Worm (Caenorhabditis elegans) whole organism, L2 larva: ENCODE measurements around the gene F44G4.5.

Experiments used
- C34F6.9 ChIP-seq: fragments of 150-350 bp; optimal IDR thresholded peaks from 2 replicates; lab custom pipeline; 2014; ENCODE audit warnings: missing biosample characterization, missing genetic modification characterization
- F13H6.1 ChIP-seq: sonication (generic microtip); optimal IDR thresholded peaks from 2 replicates; lab custom pipeline; 2016; ENCODE audit warnings: missing genetic modification characterization, missing compliant biosample characterization
- R02D3.7 ChIP-seq: fragments of 150-350 bp; optimal IDR thresholded peaks from 2 replicates; lab custom pipeline; 2014; ENCODE audit warnings: missing biosample characterization, missing genetic modification characterization
- Y55F3AM.14 ChIP-seq: fragments of 200-800 bp; sonication (Bioruptor generic); optimal IDR thresholded peaks from 2 replicates; lab custom pipeline; 2018; ENCODE audit warnings: mild to moderate bottlenecking, missing genetic modification characterization, missing compliant biosample characterization
- ZK546.5 ChIP-seq: sonication (generic microtip); optimal IDR thresholded peaks from 2 replicates; lab custom pipeline; 2017; ENCODE audit warnings: missing biosample characterization, missing genetic modification characterization
- alr-1 ChIP-seq: fragments of 150-350 bp; optimal IDR thresholded peaks from 2 replicates; lab custom pipeline; 2014; ENCODE audit warnings: missing biosample characterization, missing genetic modification characterization
- blmp-1 ChIP-seq: sonication (generic microtip); optimal IDR thresholded peaks from 2 replicates; lab custom pipeline; 2017; ENCODE audit warnings: missing genetic modification characterization, mild to moderate bottlenecking, missing compliant biosample characterization, antibody characterized with exemption, moderate library complexity; ENCODE audit not compliant: insufficient read depth
- ceh-16 ChIP-seq: fragments of 150-350 bp; optimal IDR thresholded peaks from 2 replicates; lab custom pipeline; 2014; ENCODE audit warnings: missing biosample characterization, missing genetic modification characterization
- crh-2 ChIP-seq: sonication (generic microtip); optimal IDR thresholded peaks from 2 replicates; lab custom pipeline; 2017; ENCODE audit warnings: missing biosample characterization, missing genetic modification characterization
- egl-27 ChIP-seq: sonication (generic microtip); optimal IDR thresholded peaks from 3 replicates; lab custom pipeline; 2017; ENCODE audit warnings: missing biosample characterization, missing genetic modification reagents, missing genetic modification characterization
- elt-1 ChIP-seq: fragments of 150-350 bp; optimal IDR thresholded peaks from 2 replicates; lab custom pipeline; 2014; ENCODE audit warnings: missing biosample characterization, missing genetic modification characterization
- elt-3 ChIP-seq: sonication (generic microtip); optimal IDR thresholded peaks from 2 replicates; lab custom pipeline; 2017; ENCODE audit warnings: missing biosample characterization, missing genetic modification characterization
- fos-1 ChIP-seq: fragments of 150-350 bp; optimal IDR thresholded peaks from 2 replicates; lab custom pipeline; 2014; ENCODE audit warnings: missing biosample characterization, missing genetic modification characterization
- gmeb-1 ChIP-seq: fragments of 150-350 bp; optimal IDR thresholded peaks from 2 replicates; lab custom pipeline; 2014; ENCODE audit warnings: missing biosample characterization, missing genetic modification characterization
- lin-11 ChIP-seq: fragments of 150-350 bp; sonication (generic microtip); optimal IDR thresholded peaks from 2 replicates; lab custom pipeline; 2014; ENCODE audit warnings: missing biosample characterization, missing genetic modification characterization, inconsistent platforms, mixed read lengths
- lin-13 ChIP-seq: fragments of 150-350 bp; optimal IDR thresholded peaks from 2 replicates; lab custom pipeline; 2014; ENCODE audit warnings: missing biosample characterization, missing genetic modification reagents, missing genetic modification characterization
- lin-39 ChIP-seq: fragments of 150-350 bp; optimal IDR thresholded peaks from 2 replicates; lab custom pipeline; 2014; ENCODE audit warnings: missing biosample characterization, missing genetic modification reagents, missing genetic modification characterization
- lsy-2 ChIP-seq, 2 experiments: fragments of 150-350 bp in 1 of 2; sonication (generic microtip) in 1 of 2; optimal IDR thresholded peaks; 2 replicates each; lab custom pipeline; 2014 to 2017; ENCODE audit warnings: missing biosample characterization in 2 of 2, missing genetic modification characterization in 2 of 2
- mab-5 ChIP-seq: fragments of 150-350 bp; optimal IDR thresholded peaks from 2 replicates; lab custom pipeline; 2014; ENCODE audit warnings: missing biosample characterization, missing genetic modification characterization
- mbf-1 ChIP-seq: sonication (generic microtip); optimal IDR thresholded peaks from 2 replicates; lab custom pipeline; 2017; ENCODE audit warnings: missing biosample characterization, missing genetic modification characterization
- mdl-1 ChIP-seq, 2 experiments: fragments of 150-350 bp in 1 of 2; sonication (generic microtip) in 1 of 2; optimal IDR thresholded peaks; 2 replicates each; lab custom pipeline; 2017; ENCODE audit warnings: missing biosample characterization in 2 of 2, missing genetic modification characterization in 2 of 2
- nhr-10 ChIP-seq: sonication (generic microtip); optimal IDR thresholded peaks from 2 replicates; lab custom pipeline; 2017; ENCODE audit warnings: missing biosample characterization, missing genetic modification characterization
- nhr-11 ChIP-seq: fragments of 150-350 bp; optimal IDR thresholded peaks from 2 replicates; lab custom pipeline; 2014; ENCODE audit warnings: missing biosample characterization, missing genetic modification characterization
- nhr-12 ChIP-seq: fragments of 150-350 bp; optimal IDR thresholded peaks from 2 replicates; lab custom pipeline; 2014; ENCODE audit warnings: missing biosample characterization, missing genetic modification characterization
- nhr-129 ChIP-seq: fragments of 150-350 bp; optimal IDR thresholded peaks from 2 replicates; lab custom pipeline; 2014; ENCODE audit warnings: missing biosample characterization, missing genetic modification characterization
- nhr-21 ChIP-seq: fragments of 150-350 bp; optimal IDR thresholded peaks from 2 replicates; lab custom pipeline; 2014; ENCODE audit warnings: missing biosample characterization, missing genetic modification characterization
- nhr-23 ChIP-seq: fragments of 150-350 bp; optimal IDR thresholded peaks from 2 replicates; lab custom pipeline; 2014; ENCODE audit warnings: missing biosample characterization, missing genetic modification reagents, missing genetic modification characterization
- nhr-237 ChIP-seq: fragments of 150-350 bp; optimal IDR thresholded peaks from 2 replicates; lab custom pipeline; 2014; ENCODE audit warnings: missing biosample characterization, missing genetic modification characterization
- nhr-25 ChIP-seq: fragments of 150-350 bp; sonication (generic microtip); optimal IDR thresholded peaks from 3 replicates; lab custom pipeline; 2014; ENCODE audit warnings: missing biosample characterization, missing genetic modification characterization
- nhr-6 ChIP-seq: fragments of 150-350 bp; optimal IDR thresholded peaks from 2 replicates; lab custom pipeline; 2014; ENCODE audit warnings: missing biosample characterization, missing genetic modification characterization
- nhr-77 ChIP-seq: fragments of 150-350 bp; optimal IDR thresholded peaks from 2 replicates; lab custom pipeline; 2014; ENCODE audit warnings: missing biosample characterization, missing genetic modification characterization
- sem-4 ChIP-seq: fragments of 150-350 bp; optimal IDR thresholded peaks from 2 replicates; lab custom pipeline; 2014; ENCODE audit warnings: missing biosample characterization, missing genetic modification reagents, missing genetic modification characterization
- skn-1 ChIP-seq: sonication (generic microtip); optimal IDR thresholded peaks from 2 replicates; lab custom pipeline; 2017; ENCODE audit warnings: missing biosample characterization, missing genetic modification characterization
- sma-3 ChIP-seq: sonication (generic microtip); optimal IDR thresholded peaks from 2 replicates; lab custom pipeline; 2016; ENCODE audit warnings: missing genetic modification reagents, missing genetic modification characterization, missing compliant biosample characterization
- sma-9 ChIP-seq, 2 experiments: fragments of 150-350 bp in 1 of 2; sonication (generic microtip) in 1 of 2; optimal IDR thresholded peaks; 2 replicates each; lab custom pipeline; 2014 to 2016; ENCODE audit warnings: missing genetic modification characterization in 2 of 2, mild to moderate bottlenecking in 1 of 2, missing biosample characterization in 1 of 2, missing compliant biosample characterization in 1 of 2, missing genetic modification reagents in 1 of 2, moderate library complexity in 1 of 2
- snpc-4 ChIP-seq: fragments of 150-350 bp; optimal IDR thresholded peaks from 2 replicates; lab custom pipeline; 2014; ENCODE audit warnings: missing biosample characterization, missing genetic modification characterization
- unc-55 ChIP-seq: fragments of 150-350 bp; sonication (generic microtip); optimal IDR thresholded peaks from 3 replicates; lab custom pipeline; 2014; ENCODE audit warnings: missing biosample characterization, missing genetic modification reagents, missing genetic modification characterization
- unc-62 ChIP-seq: fragments of 150-350 bp; optimal IDR thresholded peaks from 2 replicates; lab custom pipeline; 2014; ENCODE audit warnings: missing biosample characterization, missing genetic modification reagents, missing genetic modification characterization
- zag-1 ChIP-seq: fragments of 150-350 bp; optimal IDR thresholded peaks from 2 replicates; lab custom pipeline; 2014; ENCODE audit warnings: missing biosample characterization, missing genetic modification characterization
- ztf-1 ChIP-seq: fragments of 200-800 bp; sonication (Bioruptor generic); conservative IDR thresholded peaks from 2 replicates; pipeline ENCODE4 v1.3.6; 2022; ENCODE audit warnings: missing genetic modification characterization, missing compliant biosample characterization
- ztf-4 ChIP-seq: fragments of 150-350 bp; optimal IDR thresholded peaks from 2 replicates; lab custom pipeline; 2014; ENCODE audit warnings: missing biosample characterization, missing genetic modification characterization

F44G4.5 gene

DNA sequence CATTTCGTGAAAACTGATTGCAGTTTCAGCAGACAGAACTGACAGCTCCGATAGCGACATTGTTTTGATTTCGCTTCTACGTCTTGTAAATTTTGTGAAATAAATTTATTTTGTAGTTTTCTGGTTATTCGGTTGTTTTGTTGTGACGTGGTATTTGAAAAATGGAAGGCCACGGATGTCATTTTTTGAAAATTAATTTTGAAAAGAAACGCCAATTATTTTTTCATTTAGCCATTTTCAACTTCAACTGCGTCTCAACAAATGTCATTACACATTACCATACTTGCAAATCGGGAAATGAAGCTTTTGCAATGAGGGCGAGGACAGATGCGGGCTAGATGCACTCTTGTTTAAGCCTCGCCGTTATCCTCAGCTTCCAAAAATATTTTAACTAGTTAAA is 12.3 kb downstream of the F44G4.5 start, which contains the start of gene C18E9.8:
Gene C18E9.8, minus strand, starts transcription at position 101 of the 400 bp plus-strand sequence.
- TF ChIP-seq fos-1 = no peak
- peak; percentile 7 for TF ChIP-seq nhr-129
- TF ChIP-seq, all 48 proteins: peak for 1

DNA sequence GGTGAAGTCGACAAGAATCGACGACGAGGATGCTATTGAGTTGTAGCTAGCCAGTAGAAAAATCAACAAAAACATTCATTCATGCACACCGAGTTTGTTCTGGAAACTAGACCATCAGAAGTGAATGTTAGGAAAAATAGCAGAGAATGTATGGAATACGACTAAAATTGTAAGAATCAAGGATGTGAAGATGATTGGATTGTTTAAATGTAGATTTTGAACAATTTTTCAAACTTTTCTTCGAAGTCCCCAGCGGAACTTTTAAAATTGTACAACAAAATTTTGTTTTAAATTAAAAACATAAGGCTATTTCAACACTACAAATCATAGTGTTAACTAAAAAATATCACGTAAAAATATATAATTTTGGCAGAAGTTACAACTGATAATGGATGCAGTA is 17.5 kb downstream of the F44G4.5 start, which contains the start of gene C18E9.7:
Gene C18E9.7, minus strand, starts transcription at position 101 of the 400 bp plus-strand sequence.
- TF ChIP-seq F13H6.1 (tag; lab: Kevin White, UChicago) (no peak), nhr-129 (no peak)

ce11 chrII:8973516-8974043 is 26.7 kb downstream of the F44G4.5 start, which contains the start of gene tomm-40:
Gene tomm-40 (minus strand): TSS chrII:8973566.
- TF ChIP-seq unc-55 (peak; percentile 37), C34F6.9 (peak; percentile 39), sma-9 (GFP tag; optimal IDR thresholded peaks at IDR 0.05; lab: Kevin White, UChicago) (no peak), sma-9 (tag; optimal IDR thresholded peaks at IDR 0.05; lab: Kevin White, UChicago) (no peak)

DNA sequence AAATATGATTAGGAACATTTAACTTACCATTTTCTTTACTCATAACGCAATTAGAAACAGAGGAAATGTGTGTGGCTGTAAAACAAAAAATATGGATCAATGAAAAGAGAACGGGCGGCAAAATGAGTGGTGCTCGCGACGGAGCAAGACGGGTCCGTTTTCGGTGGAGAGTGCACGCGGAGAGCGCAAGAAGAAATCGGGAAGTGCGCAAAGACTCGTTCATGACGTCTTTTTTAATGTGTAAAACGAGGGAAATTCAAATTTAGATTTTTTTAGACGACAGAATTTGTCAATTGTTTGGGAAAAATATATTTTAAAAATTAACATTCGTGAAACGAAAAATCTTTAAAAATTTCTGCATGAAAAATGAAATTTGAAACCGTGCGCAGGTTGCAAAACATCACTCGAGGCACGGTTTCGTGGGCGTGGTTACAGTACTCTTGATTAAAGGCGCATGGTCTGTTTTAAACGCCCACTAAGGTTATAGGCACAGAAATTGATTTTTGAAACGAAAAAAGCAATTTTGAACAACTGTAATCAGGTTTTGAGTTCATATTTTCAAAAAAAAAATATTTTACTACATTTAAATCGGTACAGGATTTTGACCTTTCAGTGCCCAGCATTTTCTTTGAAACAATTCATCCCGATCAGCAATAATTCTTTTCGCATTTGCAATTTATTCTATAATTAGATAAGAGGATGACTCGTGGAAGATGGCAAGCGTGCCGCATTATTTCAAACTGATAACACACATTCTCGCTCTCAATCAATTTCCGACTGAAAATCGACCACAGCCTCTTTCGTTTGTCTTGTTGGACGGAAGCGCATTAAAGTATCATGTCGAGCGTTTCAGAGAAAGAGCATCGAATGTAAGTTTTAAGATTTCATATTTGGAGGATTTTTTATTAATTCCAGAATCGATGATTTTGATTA is 30.7 kb downstream of the F44G4.5 start, which contains the start of the genes szy-20 and C18E9.5:
Gene szy-20, minus strand, starts transcription at position 83 of the 933 bp plus-strand sequence.
Gene C18E9.5, plus strand, starts transcription at position 730 of the 933 bp plus-strand sequence.
- peak; percentile 61 for TF ChIP-seq lin-11
- peak; percentile 1 for TF ChIP-seq sem-4
- peak; percentile 75 for TF ChIP-seq crh-2
- peak; percentile 81 for TF ChIP-seq nhr-25 (tag; lab: Kevin White, UChicago)
- TF ChIP-seq mbf-1 (tag; lab: Kevin White, UChicago) = no peak
- no peak for TF ChIP-seq ceh-16 (tag; lab: Kevin White, UChicago)
- no peak for TF ChIP-seq nhr-23 (tag; lab: Kevin White, UChicago)
- TF ChIP-seq nhr-10 (tag; lab: Kevin White, UChicago) = peak; percentile 35
- peak; percentile 41 for TF ChIP-seq ztf-4 (tag; lab: Kevin White, UChicago)
- TF ChIP-seq unc-62 = no peak
- TF ChIP-seq gmeb-1 (tag; lab: Kevin White, UChicago) = peak; percentile 96
- no peak for TF ChIP-seq ztf-1 (GFP tag; lab: Robert Waterston, UW)
- no peak for TF ChIP-seq nhr-6 (tag; lab: Kevin White, UChicago)
- TF ChIP-seq F13H6.1 (tag; lab: Kevin White, UChicago) = peak; percentile 83
- peak; percentile 26 for TF ChIP-seq snpc-4 (tag; lab: Kevin White, UChicago)
- TF ChIP-seq fos-1 = peak; percentile 94
- TF ChIP-seq nhr-12 (tag; lab: Kevin White, UChicago) = no peak
- no peak for TF ChIP-seq nhr-237 (tag; lab: Kevin White, UChicago)
- TF ChIP-seq elt-1 = no peak
- no peak for TF ChIP-seq alr-1 (tag; lab: Kevin White, UChicago)
- peak; percentile 73 for TF ChIP-seq zag-1
- peak; percentile 50 for TF ChIP-seq nhr-21 (tag; lab: Kevin White, UChicago)
- peak; percentile 93 for TF ChIP-seq unc-55
- TF ChIP-seq lin-13 = peak; percentile 82
- TF ChIP-seq mab-5 = peak; percentile 88
- peak; percentile 86 to 94 for TF ChIP-seq lsy-2 (tag; optimal IDR thresholded peaks at IDR 0.05; lab: Kevin White, UChicago)
- TF ChIP-seq C34F6.9 = peak; percentile 90
- TF ChIP-seq nhr-129 = peak; percentile 71
- no peak for TF ChIP-seq nhr-77
- TF ChIP-seq nhr-11 (tag; lab: Kevin White, UChicago) = no peak
- peak; percentile 63 for TF ChIP-seq R02D3.7 (tag; lab: Kevin White, UChicago)
- TF ChIP-seq ZK546.5 (tag; lab: Kevin White, UChicago) = peak; percentile 50
- TF ChIP-seq blmp-1 (tag; lab: Kevin White, UChicago) = no peak
- no peak for TF ChIP-seq skn-1 (tag; lab: Kevin White, UChicago)
- TF ChIP-seq sma-9 (GFP tag; optimal IDR thresholded peaks at IDR 0.05; lab: Kevin White, UChicago) = peak; percentile 74
- TF ChIP-seq sma-9 (tag; optimal IDR thresholded peaks at IDR 0.05; lab: Kevin White, UChicago) = no peak
- peak; percentile 71 for TF ChIP-seq egl-27
- no peak for TF ChIP-seq lin-39 (tag; lab: Kevin White, UChicago)
- no peak for TF ChIP-seq elt-3 (tag; lab: Kevin White, UChicago)
- peak in 1 of 2 experiments; percentile 23 for TF ChIP-seq mdl-1 (tag; optimal IDR thresholded peaks at IDR 0.05; lab: Kevin White, UChicago)
- TF ChIP-seq Y55F3AM.14 (GFP tag; lab: Kevin White, UChicago) = no peak
- TF ChIP-seq sma-3 (GFP tag; lab: Kevin White, UChicago) = peak; percentile 59
